Worm (Caenorhabditis elegans): ENCODE measurements around the gene Y17G7B.20.

Y17G7B.20 gene

ce11 chrII:12006575-12007098, 27.0 kb upstream of the Y17G7B.20 start, which contains the start of gene mcm-2 (continued):
- TF ChIP-seq F33H1.4 (GFP tag; IDR thresholded peaks at IDR 0.05), result peak; percentile 90
- peak; percentile 69 for TF ChIP-seq snpc-1.1 (tag; optimal IDR thresholded peaks at IDR 0.05; ENCODE audit: insufficient read depth)
- no peak for TF ChIP-seq egl-44 (GFP tag; IDR thresholded peaks at IDR 0.05)
- TF ChIP-seq Y95B8A.8 (GFP tag; IDR thresholded peaks at IDR 0.05), result peak; percentile 96
- no peak for TF ChIP-seq F37B4.10 (GFP tag; IDR thresholded peaks at IDR 0.05)
- TF ChIP-seq dpff-1 (tag; optimal IDR thresholded peaks at IDR 0.05), result no peak
- TF ChIP-seq nhr-90 (tag; optimal IDR thresholded peaks at IDR 0.05), result no peak
- TF ChIP-seq K12H6.12 (tag; optimal IDR thresholded peaks at IDR 0.05), result no peak
- TF ChIP-seq attf-5 (GFP tag; optimal IDR thresholded peaks at IDR 0.05), result peak; percentile 62
- TF ChIP-seq mel-28 (tag; optimal IDR thresholded peaks at IDR 0.05; ENCODE audit: borderline replicate concordance), result no peak
- peak; percentile 59 for TF ChIP-seq snpc-4 (GFP tag; optimal IDR thresholded peaks at IDR 0.05)
- peak in 3 of 4 experiments; percentile 11 to 75 (median 43) for TF ChIP-seq snpc-4 (tag; optimal IDR thresholded peaks at IDR 0.05)
- TF ChIP-seq repo-1 (tag; optimal IDR thresholded peaks at IDR 0.05), result no peak
- TF ChIP-seq cebp-2 (GFP tag; IDR thresholded peaks at IDR 0.05), result no peak
- TF ChIP-seq nfya-1 (tag; optimal IDR thresholded peaks at IDR 0.05; ENCODE audit: borderline replicate concordance, insufficient read depth), result no peak
- no peak for TF ChIP-seq chd-7 (tag; optimal IDR thresholded peaks at IDR 0.05)
- TF ChIP-seq ceh-79 (tag; optimal IDR thresholded peaks at IDR 0.05), result no peak
- peak; percentile 69 for TF ChIP-seq F23B12.7 (tag; optimal IDR thresholded peaks at IDR 0.05; ENCODE audit: insufficient read depth)
- TF ChIP-seq hrde-1 (tag; optimal IDR thresholded peaks at IDR 0.05; ENCODE audit: borderline replicate concordance), result peak; percentile 46
- no peak for TF ChIP-seq F39B2.1 (GFP tag; IDR thresholded peaks at IDR 0.05)
- no peak for TF ChIP-seq dox-1 (GFP tag; IDR thresholded peaks at IDR 0.05)
- no peak for TF ChIP-seq nfya-2 (GFP tag; IDR thresholded peaks at IDR 0.05)
- no peak for TF ChIP-seq gei-17 (GFP tag; optimal IDR thresholded peaks at IDR 0.05)
- no peak for TF ChIP-seq let-526 (GFP tag; IDR thresholded peaks at IDR 0.05)
- TF ChIP-seq ekl-4 (GFP tag; IDR thresholded peaks at IDR 0.05), result no peak; the same call in 1 of the 2 replicates
- TF ChIP-seq rcor-1 (GFP tag; IDR thresholded peaks at IDR 0.05), result peak; percentile 86
- TF ChIP-seq nhr-179 (tag; optimal IDR thresholded peaks at IDR 0.05), result no peak
- no peak for TF ChIP-seq ZK185.1 (tag; optimal IDR thresholded peaks at IDR 0.05; ENCODE audit: poor library complexity, severe bottlenecking)
- TF ChIP-seq nhr-27 (tag; optimal IDR thresholded peaks at IDR 0.05), result no peak
- peak; percentile 65; the same call in 1 of the 2 replicates for TF ChIP-seq Y79H2A.3 (GFP tag; conservative IDR thresholded peaks at IDR 0.05)
- no peak for TF ChIP-seq F52B5.7 (tag; optimal IDR thresholded peaks at IDR 0.05)
- peak; percentile 64 for TF ChIP-seq nfyb-1 (GFP tag; IDR thresholded peaks at IDR 0.05)
- no peak for TF ChIP-seq mes-4 (tag; optimal IDR thresholded peaks at IDR 0.05)
- TF ChIP-seq lsl-1 (GFP tag; optimal IDR thresholded peaks at IDR 0.05), result peak; percentile 90
- TF ChIP-seq Y56A3A.18 (GFP tag; IDR thresholded peaks at IDR 0.05), result no peak
- TF ChIP-seq nhr-120 (GFP tag; IDR thresholded peaks at IDR 0.05), result no peak
- TF ChIP-seq lsy-27 (tag; optimal IDR thresholded peaks at IDR 0.05; ENCODE audit: borderline replicate concordance, insufficient read depth), result no peak
- peak; percentile 98 for TF ChIP-seq dpl-1 (GFP tag; optimal IDR thresholded peaks at IDR 0.05)
- TF ChIP-seq ama-1 (optimal IDR thresholded peaks at IDR 0.05), result no peak
- TF ChIP-seq ama-1 (GFP tag; optimal IDR thresholded peaks at IDR 0.05), result no peak
- no peak for TF ChIP-seq ztf-3 (GFP tag; optimal IDR thresholded peaks at IDR 0.05)
- peak; percentile 90 for TF ChIP-seq snpc-1.3 (tag; optimal IDR thresholded peaks at IDR 0.05; ENCODE audit: insufficient read depth)
- no peak for TF ChIP-seq sdz-38 (tag; optimal IDR thresholded peaks at IDR 0.05)
- TF ChIP-seq attf-6 (GFP tag; IDR thresholded peaks at IDR 0.05), result peak; percentile 84
- TF ChIP-seq tlf-1 (GFP tag; optimal IDR thresholded peaks at IDR 0.05), result peak; percentile 90
- TF ChIP-seq ztf-6 (GFP tag; IDR thresholded peaks at IDR 0.05), result no peak
- TF ChIP-seq athp-1 (tag; optimal IDR thresholded peaks at IDR 0.05), result peak; percentile 86
- no peak for TF ChIP-seq let-607 (tag; optimal IDR thresholded peaks at IDR 0.05)
